Worm (Caenorhabditis elegans) whole organism, L4 larva: ENCODE measurements around the gene vgln-1.

Experiments used
- F10B5.3 ChIP-seq: sonication (generic microtip); optimal IDR thresholded peaks from 2 replicates; lab custom pipeline; 2016; ENCODE audit warnings: mild to moderate bottlenecking, missing genetic modification characterization, missing compliant biosample characterization
- F26F4.8 ChIP-seq: fragments of 200-800 bp; sonication (Bioruptor generic); conservative IDR thresholded peaks from 2 replicates; pipeline ENCODE4 v1.3.6; 2022; ENCODE audit warnings: missing genetic modification characterization, missing compliant biosample characterization
- F44E2.7 ChIP-seq: fragments of 200-800 bp; sonication (Bioruptor generic); IDR thresholded peaks from 2 replicates; pipeline ENCODE4 v2.1.2; 2022; ENCODE audit warnings: missing genetic modification characterization, missing compliant biosample characterization
- R02D3.7 ChIP-seq: fragments of 150-350 bp; sonication (generic microtip); optimal IDR thresholded peaks from 3 replicates; lab custom pipeline; 2014; ENCODE audit warnings: missing biosample characterization, missing genetic modification characterization
- T26A8.4 ChIP-seq: fragments of 200-800 bp; sonication (Bioruptor generic); IDR thresholded peaks from 2 replicates; pipeline ENCODE4 v1.3.6; 2022; ENCODE audit warnings: missing genetic modification characterization, missing compliant biosample characterization
- Y75B8A.6 ChIP-seq: fragments of 200-800 bp; sonication (Bioruptor generic); IDR thresholded peaks from 2 replicates; pipeline ENCODE4 v1.3.6; 2022; ENCODE audit warnings: missing genetic modification reagents, missing genetic modification characterization, missing compliant biosample characterization
- ZK337.2 ChIP-seq: fragments of 200-800 bp; sonication (Bioruptor generic); IDR thresholded peaks from 2 replicates; pipeline ENCODE4 v1.3.6; 2022; ENCODE audit warnings: missing genetic modification reagents, missing genetic modification characterization, missing compliant biosample characterization
- aha-1 ChIP-seq: fragments of 150-350 bp; peaks from one replicate; lab custom pipeline; 2014; ENCODE audit warnings: missing biosample characterization, missing genetic modification characterization
- aly-2 ChIP-seq: sonication (generic microtip); optimal IDR thresholded peaks from 2 replicates; lab custom pipeline; 2018; ENCODE audit warnings: missing biosample characterization, missing genetic modification characterization
- ama-1 ChIP-seq: fragments of 150-350 bp; optimal IDR thresholded peaks from 2 replicates; lab custom pipeline; 2014; ENCODE audit warnings: inconsistent platforms, mixed read lengths
- arid-1 ChIP-seq: fragments of 200-800 bp; sonication (Bioruptor generic); conservative IDR thresholded peaks from 2 replicates; pipeline ENCODE4 v1.3.6; 2022; ENCODE audit warnings: missing genetic modification reagents, missing genetic modification characterization, missing compliant biosample characterization
- ceh-28 ChIP-seq: fragments of 150-350 bp; optimal IDR thresholded peaks from 2 replicates; lab custom pipeline; 2014; ENCODE audit warnings: missing biosample characterization, missing genetic modification reagents, missing genetic modification characterization
- ceh-32 ChIP-seq: sonication (generic microtip); optimal IDR thresholded peaks from 2 replicates; lab custom pipeline; 2016; ENCODE audit warnings: mild to moderate bottlenecking, missing genetic modification characterization, missing compliant biosample characterization; ENCODE audit not compliant: poor library complexity
- ceh-82 ChIP-seq: sonication (generic microtip); optimal IDR thresholded peaks from 2 replicates; lab custom pipeline; 2017; ENCODE audit warnings: missing biosample characterization, missing genetic modification characterization
- ces-1 ChIP-seq: fragments of 150-350 bp; sonication (generic microtip); optimal IDR thresholded peaks from 4 replicates; lab custom pipeline; 2014; ENCODE audit warnings: missing biosample characterization, missing genetic modification reagents, missing genetic modification characterization
- daf-12 ChIP-seq: fragments of 150-350 bp; optimal IDR thresholded peaks from 2 replicates; lab custom pipeline; 2014; ENCODE audit warnings: missing biosample characterization, missing genetic modification reagents, missing genetic modification characterization
- daf-16 ChIP-seq, 3 experiments: sonication (generic microtip); optimal IDR thresholded peaks; 2 replicates each; lab custom pipeline; 2016 to 2017; ENCODE audit warnings: missing genetic modification characterization in 3 of 3, missing genetic modification reagents in 3 of 3, mild to moderate bottlenecking in 2 of 3, missing compliant biosample characterization in 2 of 3, missing biosample characterization in 1 of 3, moderate library complexity in 1 of 3
- daf-19 ChIP-seq: fragments of 200-800 bp; sonication (Bioruptor generic); conservative IDR thresholded peaks from 2 replicates; pipeline ENCODE4 v1.3.6; 2022; ENCODE audit warnings: missing genetic modification characterization, missing compliant biosample characterization
- daf-8 ChIP-seq: fragments of 200-800 bp; sonication (Bioruptor generic); IDR thresholded peaks from 2 replicates; pipeline ENCODE4 v1.3.6; 2022; ENCODE audit warnings: missing genetic modification characterization, missing compliant biosample characterization
- dmd-6 ChIP-seq: fragments of 200-800 bp; sonication (Bioruptor generic); IDR thresholded peaks from 2 replicates; pipeline ENCODE4 v1.3.6; 2022; ENCODE audit warnings: missing genetic modification reagents, missing genetic modification characterization, missing compliant biosample characterization
- dmd-8 ChIP-seq: fragments of 200-800 bp; sonication (Bioruptor generic); IDR thresholded peaks from 2 replicates; pipeline ENCODE4 v1.3.6; 2022; ENCODE audit warnings: missing genetic modification characterization, missing compliant biosample characterization
- duxl-1 ChIP-seq: sonication (generic microtip); optimal IDR thresholded peaks from 2 replicates; lab custom pipeline; 2016; ENCODE audit warnings: mild to moderate bottlenecking, missing genetic modification characterization, moderate library complexity, missing compliant biosample characterization; ENCODE audit not compliant: poor library complexity
- dve-1 ChIP-seq: sonication (generic microtip); optimal IDR thresholded peaks from 2 replicates; lab custom pipeline; 2017; ENCODE audit warnings: antibody characterized with exemption, mild to moderate bottlenecking, missing genetic modification characterization, missing compliant biosample characterization; ENCODE audit not compliant: insufficient read depth
- egl-27 ChIP-seq: sonication (generic microtip); optimal IDR thresholded peaks from 3 replicates; lab custom pipeline; 2017; ENCODE audit warnings: missing biosample characterization, missing genetic modification reagents, missing genetic modification characterization
- gei-8 ChIP-seq: fragments of 200-800 bp; sonication (Bioruptor generic); optimal IDR thresholded peaks from 2 replicates; lab custom pipeline; 2018; ENCODE audit warnings: mild to moderate bottlenecking, missing genetic modification characterization, missing compliant biosample characterization
- hlh-11 ChIP-seq: fragments of 200-800 bp; sonication (Bioruptor generic); optimal IDR thresholded peaks from 2 replicates; lab custom pipeline; 2018; ENCODE audit warnings: mild to moderate bottlenecking, missing genetic modification characterization, missing compliant biosample characterization
- jun-1 ChIP-seq: fragments of 150-350 bp; optimal IDR thresholded peaks from 2 replicates; lab custom pipeline; 2014; ENCODE audit warnings: missing biosample characterization, missing genetic modification reagents, missing genetic modification characterization
- lin-13 ChIP-seq: fragments of 150-350 bp; optimal IDR thresholded peaks from 2 replicates; lab custom pipeline; 2014; ENCODE audit warnings: missing biosample characterization, missing genetic modification reagents, missing genetic modification characterization
- lin-15B ChIP-seq: fragments of 150-350 bp; sonication (generic microtip); optimal IDR thresholded peaks from 3 replicates; lab custom pipeline; 2014; ENCODE audit warnings: missing biosample characterization, missing genetic modification characterization
- lin-39 ChIP-seq: fragments of 150-350 bp; optimal IDR thresholded peaks from 2 replicates; lab custom pipeline; 2014; ENCODE audit warnings: missing biosample characterization, missing genetic modification reagents, missing genetic modification characterization
- lir-3 ChIP-seq: sonication (generic microtip); optimal IDR thresholded peaks from 2 replicates; lab custom pipeline; 2016; ENCODE audit warnings: mild to moderate bottlenecking, missing genetic modification characterization, missing compliant biosample characterization
- madf-9 ChIP-seq: fragments of 200-800 bp; sonication (Bioruptor generic); conservative IDR thresholded peaks from 2 replicates; pipeline ENCODE4 v1.3.6; 2022; ENCODE audit warnings: missing genetic modification reagents, missing genetic modification characterization, missing compliant biosample characterization
- mdl-1 ChIP-seq, 2 experiments: fragments of 150-350 bp in 1 of 2; sonication (generic microtip) in 1 of 2; optimal IDR thresholded peaks; 2 replicates each; lab custom pipeline; 2014 to 2017; ENCODE audit warnings: missing biosample characterization in 2 of 2, missing genetic modification characterization in 2 of 2
- mes-2 ChIP-seq: sonication (generic microtip); optimal IDR thresholded peaks from 2 replicates; lab custom pipeline; 2016; ENCODE audit warnings: missing genotype, mild to moderate bottlenecking, missing genetic modification characterization, missing compliant biosample characterization; ENCODE audit not compliant: poor library complexity, severe bottlenecking
- mxl-3 ChIP-seq: fragments of 200-800 bp; sonication (Bioruptor generic); optimal IDR thresholded peaks from 2 replicates; lab custom pipeline; 2018; ENCODE audit warnings: mild to moderate bottlenecking, missing genetic modification characterization, missing compliant biosample characterization
- nhr-10 ChIP-seq: fragments of 150-350 bp; optimal IDR thresholded peaks from 2 replicates; lab custom pipeline; 2014; ENCODE audit warnings: missing biosample characterization, missing genetic modification characterization
- nhr-11 ChIP-seq: fragments of 150-350 bp; optimal IDR thresholded peaks from 2 replicates; lab custom pipeline; 2014; ENCODE audit warnings: missing biosample characterization, missing genetic modification characterization
- nhr-28 ChIP-seq: fragments of 150-350 bp; optimal IDR thresholded peaks from 2 replicates; lab custom pipeline; 2014; ENCODE audit warnings: missing biosample characterization, missing genetic modification characterization
- nhr-42 ChIP-seq: fragments of 200-800 bp; sonication (Bioruptor generic); IDR thresholded peaks from 2 replicates; pipeline ENCODE4 v1.3.6; 2022; ENCODE audit warnings: missing genetic modification characterization, missing compliant biosample characterization
- nhr-48 ChIP-seq: sonication (generic microtip); optimal IDR thresholded peaks from 2 replicates; lab custom pipeline; 2016; ENCODE audit warnings: mild to moderate bottlenecking, missing genetic modification characterization, missing compliant biosample characterization
- sdz-12 ChIP-seq: fragments of 200-800 bp; sonication (Bioruptor generic); optimal IDR thresholded peaks from 2 replicates; lab custom pipeline; 2018; ENCODE audit warnings: mild to moderate bottlenecking, missing genetic modification characterization, missing compliant biosample characterization
- snpc-4 ChIP-seq: fragments of 150-350 bp; optimal IDR thresholded peaks from 2 replicates; lab custom pipeline; 2014; ENCODE audit warnings: missing biosample characterization, missing genetic modification characterization
- spr-1 ChIP-seq: sonication (generic microtip); optimal IDR thresholded peaks from 2 replicates; lab custom pipeline; 2016; ENCODE audit warnings: mild to moderate bottlenecking, missing genetic modification characterization, missing compliant biosample characterization
- spr-3 ChIP-seq: fragments of 200-800 bp; sonication (Bioruptor generic); optimal IDR thresholded peaks from 2 replicates; lab custom pipeline; 2018; ENCODE audit warnings: mild to moderate bottlenecking, missing genetic modification characterization, missing compliant biosample characterization
- unc-62 ChIP-seq, 3 experiments: fragments of 150-350 bp in 1 of 3; sonication (generic microtip); optimal IDR thresholded peaks in 2 of 3; peaks in 1 of 3; 1 replicate in 1 of 3; 2 replicates in 2 of 3; lab custom pipeline; 2014 to 2017; ENCODE audit warnings: missing biosample characterization in 3 of 3, missing genetic modification characterization in 3 of 3, missing genetic modification reagents in 3 of 3, missing genotype in 1 of 3
- zfp-3 ChIP-seq: fragments of 200-800 bp; sonication (Bioruptor generic); conservative IDR thresholded peaks from 2 replicates; pipeline ENCODE4 v1.3.6; 2022; ENCODE audit warnings: missing genetic modification reagents, missing genetic modification characterization, missing compliant biosample characterization
- zip-2 ChIP-seq: fragments of 150-350 bp; optimal IDR thresholded peaks from 2 replicates; lab custom pipeline; 2014; ENCODE audit warnings: missing biosample characterization, missing genetic modification characterization

Gene vgln-1

DNA sequence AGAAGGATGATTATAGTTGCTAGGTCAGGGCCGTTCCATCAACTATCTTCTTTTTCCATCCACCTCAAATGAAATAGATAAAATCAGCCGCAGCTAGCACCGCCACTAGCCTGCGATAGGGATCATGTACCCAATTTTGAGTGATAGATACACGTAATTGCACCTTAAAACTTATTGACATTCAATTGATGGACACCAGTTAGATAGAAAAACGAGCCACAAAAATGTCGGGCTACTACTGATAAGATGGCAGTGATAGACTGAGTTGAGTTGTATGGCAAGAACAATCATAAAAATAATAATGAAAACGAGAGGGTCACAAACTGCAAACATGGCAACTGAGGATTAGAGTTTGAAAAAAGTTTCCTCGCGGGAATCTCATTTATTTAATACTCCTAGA, 942 bp upstream of the vgln-1 start (continued):
- no peak for TF ChIP-seq mdl-1 (tag; optimal IDR thresholded peaks at IDR 0.05; lab: Kevin White, UChicago)
- no peak for TF ChIP-seq lin-39 (tag; lab: Kevin White, UChicago)
- no peak for TF ChIP-seq sdz-12
- TF ChIP-seq dmd-8 (GFP tag; lab: Robert Waterston, UW): no peak
- no peak for TF ChIP-seq nhr-10 (tag; lab: Kevin White, UChicago)
- TF ChIP-seq mes-2 (tag; lab: Kevin White, UChicago): peak; percentile 28
- TF ChIP-seq ZK337.2: no peak
- TF ChIP-seq F44E2.7 (GFP tag; lab: Robert Waterston, UW): no peak
- no peak for TF ChIP-seq daf-8
- TF ChIP-seq madf-9: no peak
- TF ChIP-seq dve-1 (tag; lab: Kevin White, UChicago): peak; percentile 66
- no peak for TF ChIP-seq F10B5.3 (tag; lab: Kevin White, UChicago)
- no peak for TF ChIP-seq arid-1 (GFP tag; lab: Robert Waterston, UW)
- TF ChIP-seq daf-16 (GFP tag; optimal IDR thresholded peaks at IDR 0.05; lab: Kevin White, UChicago): no peak
- TF ChIP-seq daf-16 (tag; optimal IDR thresholded peaks at IDR 0.05; lab: Kevin White, UChicago): peak; percentile 53
- TF ChIP-seq ama-1: no peak
- no peak for TF ChIP-seq ceh-32 (tag; lab: Kevin White, UChicago)
- no peak for TF ChIP-seq egl-27 (tag; lab: Kevin White, UChicago)
- TF ChIP-seq zip-2 (tag; lab: Kevin White, UChicago): no peak
- no peak for TF ChIP-seq lir-3
- TF ChIP-seq snpc-4: no peak
- TF ChIP-seq hlh-11 (tag; lab: Kevin White, UChicago): peak; percentile 64
- TF ChIP-seq spr-1: no peak
- peak; percentile 62 for TF ChIP-seq nhr-28 (tag; lab: Kevin White, UChicago)
- TF ChIP-seq ceh-82 (tag; lab: Kevin White, UChicago): no peak
- TF ChIP-seq unc-62 (GFP tag; optimal IDR thresholded peaks at IDR 0.05 in 1 of 2; lab: Kevin White, UChicago): no peak
- no peak for TF ChIP-seq unc-62 (tag; optimal IDR thresholded peaks at IDR 0.05; lab: Kevin White, UChicago)
- no peak for TF ChIP-seq ceh-28 (tag; lab: Kevin White, UChicago)
- no peak for TF ChIP-seq lin-13
- TF ChIP-seq aha-1 (tag; lab: Kevin White, UChicago): no peak
- no peak for TF ChIP-seq ces-1 (GFP tag; lab: Kevin White, UChicago)
- TF ChIP-seq daf-19 (GFP tag; lab: Robert Waterston, UW): no peak
- no peak for TF ChIP-seq gei-8 (GFP tag; lab: Kevin White, UChicago)
- no peak for TF ChIP-seq nhr-42 (GFP tag; lab: Robert Waterston, UW)
- TF ChIP-seq daf-12: no peak
- TF ChIP-seq jun-1 (tag; lab: Kevin White, UChicago): no peak

- TF ChIP-seq unc-62 (GFP tag; optimal IDR thresholded peaks at IDR 0.05 in 1 of 2; lab: Kevin White, UChicago) (peak in 1 of 2 experiments; percentile 93), unc-62 (tag; optimal IDR thresholded peaks at IDR 0.05; lab: Kevin White, UChicago) (no peak), lin-13 (no peak)
These were observed 2.3 kb downstream of the vgln-1 start for ce11 chrII:9888549-9888948.

DNA sequence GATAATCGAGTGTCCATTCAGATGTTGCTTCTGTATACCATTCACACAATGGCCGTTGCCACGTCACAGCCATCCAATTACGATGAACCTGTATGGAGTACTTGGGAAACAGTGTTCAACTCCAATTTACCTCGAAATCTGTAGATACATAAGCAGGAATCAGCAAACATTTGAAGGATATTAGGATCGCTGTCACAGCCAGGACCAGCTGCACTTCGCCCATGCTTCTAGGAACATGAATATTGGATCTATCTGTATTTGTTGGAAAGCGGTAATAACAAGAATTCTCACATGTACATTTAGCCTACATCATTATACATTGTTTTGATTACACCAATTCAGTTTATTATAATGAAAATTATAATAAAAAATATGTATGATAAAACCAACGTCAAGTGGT, 4.7 kb downstream of the vgln-1 start, which contains the start of gene algn-8:
Gene algn-8 (minus strand): TSS at position 227 of the 400 bp plus-strand sequence.
- TF ChIP-seq T26A8.4 (GFP tag; lab: Robert Waterston, UW) (0 out of 2 replicates have a peak, but pooled peaks have one; percentile 49), spr-1 (no peak), ceh-32 (tag; lab: Kevin White, UChicago) (no peak), nhr-48 (tag; lab: Kevin White, UChicago) (no peak), nhr-11 (tag; lab: Kevin White, UChicago) (no peak), egl-27 (tag; lab: Kevin White, UChicago) (no peak), Y75B8A.6 (GFP tag; lab: Robert Waterston, UW) (no peak), mes-2 (tag; lab: Kevin White, UChicago) (peak; percentile 22), lin-15B (no peak), dmd-6 (no peak), spr-3 (GFP tag; lab: Kevin White, UChicago) (peak; percentile 10), F44E2.7 (GFP tag; lab: Robert Waterston, UW) (no peak), gei-8 (GFP tag; lab: Kevin White, UChicago) (no peak), F26F4.8 (no peak), zfp-3 (GFP tag; lab: Robert Waterston, UW) (0 out of 2 replicates have a peak, but pooled peaks have one; percentile 29), ceh-28 (tag; lab: Kevin White, UChicago) (no peak), aly-2 (no peak), mxl-3 (GFP tag; lab: Kevin White, UChicago) (no peak), duxl-1 (tag; lab: Kevin White, UChicago) (peak; percentile 46), sdz-12 (no peak), R02D3.7 (tag; lab: Kevin White, UChicago) (no peak), ama-1 (no peak), zip-2 (tag; lab: Kevin White, UChicago) (no peak)
